Fruit fly (Drosophila melanogaster) whole organism, prepupa: ENCODE measurements around the gene Dcps.

Experiments
- Blimp-1 ChIP-seq: fragments of 200-800 bp; sonication (Bioruptor generic); optimal IDR thresholded peaks from 3 replicates; lab custom pipeline; 2017; ENCODE audit warnings: missing biosample characterization, missing genetic modification characterization, mild to moderate bottlenecking, moderate library complexity, missing genetic modification reagents
- CG10631 ChIP-seq: fragments of 200-800 bp; sonication (Bioruptor generic); optimal IDR thresholded peaks from 2 replicates; lab custom pipeline; 2016; ENCODE audit warnings: missing biosample characterization, missing genetic modification characterization
- CG10669 ChIP-seq: fragments of 200-800 bp; sonication (Bioruptor generic); optimal IDR thresholded peaks from 3 replicates; lab custom pipeline; 2018; ENCODE audit warnings: missing biosample characterization, mild to moderate bottlenecking, missing genetic modification characterization, moderate library complexity
- CG11762 ChIP-seq: fragments of 200-800 bp; sonication (Bioruptor generic); optimal IDR thresholded peaks from 3 replicates; lab custom pipeline; 2016; ENCODE audit warnings: missing biosample characterization, missing genetic modification characterization; ENCODE audit not compliant: insufficient read depth
- CG11902 ChIP-seq: fragments of 200-800 bp; sonication (Bioruptor generic); optimal IDR thresholded peaks from 3 replicates; lab custom pipeline; 2016; ENCODE audit warnings: missing biosample characterization, missing genetic modification characterization
- CG16779 ChIP-seq: fragments of 200-800 bp; sonication (Bioruptor generic); optimal IDR thresholded peaks from 3 replicates; lab custom pipeline; 2017; ENCODE audit warnings: missing biosample characterization, mild to moderate bottlenecking, missing genetic modification characterization
- CG3032 ChIP-seq: fragments of 200-800 bp; optimal IDR thresholded peaks from 2 replicates; lab custom pipeline; 2019; ENCODE audit warnings: missing biosample characterization, mild to moderate bottlenecking, missing genetic modification characterization, moderate library complexity
- CG31627 ChIP-seq: fragments of 200-800 bp; sonication (Bioruptor generic); optimal IDR thresholded peaks from 3 replicates; lab custom pipeline; 2016; ENCODE audit warnings: missing biosample characterization, missing genetic modification characterization
- CG34406 ChIP-seq: fragments of 200-800 bp; sonication (Bioruptor generic); optimal IDR thresholded peaks from 3 replicates; lab custom pipeline; 2016; ENCODE audit warnings: missing biosample characterization, missing genetic modification characterization
- CG4318 ChIP-seq: fragments of 200-800 bp; sonication (Bioruptor generic); optimal IDR thresholded peaks from 3 replicates; lab custom pipeline; 2017; ENCODE audit warnings: missing biosample characterization, mild to moderate bottlenecking, missing genetic modification characterization
- CG6163 ChIP-seq: fragments of 200-800 bp; sonication (Bioruptor generic); IDR thresholded peaks from 3 replicates; pipeline ENCODE4 v1.3.6; 2022; ENCODE audit warnings: missing biosample characterization, missing genetic modification characterization
- CG6276 ChIP-seq: fragments of 200-800 bp; sonication (Bioruptor generic); optimal IDR thresholded peaks from 2 replicates; lab custom pipeline; 2017; ENCODE audit warnings: missing biosample characterization, mild to moderate bottlenecking, missing genetic modification characterization
- CG6792 ChIP-seq: fragments of 200-800 bp; sonication (Bioruptor generic); optimal IDR thresholded peaks from 3 replicates; lab custom pipeline; 2016; ENCODE audit warnings: missing biosample characterization, missing genetic modification characterization
- CG6808 ChIP-seq: fragments of 200-800 bp; sonication (Bioruptor generic); optimal IDR thresholded peaks from 3 replicates; lab custom pipeline; 2017; ENCODE audit warnings: missing biosample characterization, missing genetic modification characterization, mild to moderate bottlenecking, moderate library complexity, missing genetic modification reagents
- CG6854 ChIP-seq: fragments of 200-800 bp; sonication (Bioruptor generic); optimal IDR thresholded peaks from 2 replicates; lab custom pipeline; 2017; ENCODE audit warnings: missing biosample characterization, mild to moderate bottlenecking, missing genetic modification characterization
- CG7368 ChIP-seq: fragments of 200-800 bp; sonication (Bioruptor generic); optimal IDR thresholded peaks from 3 replicates; lab custom pipeline; 2016; ENCODE audit warnings: missing biosample characterization, missing genetic modification characterization
- CG8119 ChIP-seq: fragments of 200-800 bp; sonication (Bioruptor generic); IDR thresholded peaks from 3 replicates; pipeline ENCODE4 v1.3.6; 2022; ENCODE audit warnings: missing biosample characterization, missing genetic modification characterization
- CG8632 ChIP-seq: fragments of 200-800 bp; sonication (Bioruptor generic); optimal IDR thresholded peaks from 3 replicates; lab custom pipeline; 2016; ENCODE audit warnings: missing biosample characterization, missing genetic modification characterization
- CG9139 ChIP-seq: fragments of 200-800 bp; sonication (Bioruptor generic); optimal IDR thresholded peaks from 3 replicates; lab custom pipeline; 2017; ENCODE audit warnings: missing biosample characterization, mild to moderate bottlenecking, missing genetic modification characterization
- Eip75B ChIP-seq: fragments of 200-800 bp; sonication (Bioruptor generic); optimal IDR thresholded peaks from 3 replicates; lab custom pipeline; 2016; ENCODE audit warnings: missing biosample characterization, missing genetic modification characterization
- Ets96B ChIP-seq: fragments of 200-800 bp; optimal IDR thresholded peaks from 2 replicates; lab custom pipeline; 2019; ENCODE audit warnings: missing biosample characterization, mild to moderate bottlenecking, missing genetic modification characterization, moderate library complexity
- Hr4 ChIP-seq: fragments of 200-800 bp; sonication (Bioruptor generic); optimal IDR thresholded peaks from 3 replicates; lab custom pipeline; 2016; ENCODE audit warnings: missing biosample characterization, missing genetic modification characterization
- Met ChIP-seq: fragments of 200-800 bp; sonication (Bioruptor generic); optimal IDR thresholded peaks from 3 replicates; lab custom pipeline; 2016; ENCODE audit warnings: missing biosample characterization, missing genetic modification characterization
- OdsH ChIP-seq: fragments of 200-800 bp; sonication (Bioruptor generic); optimal IDR thresholded peaks from 3 replicates; lab custom pipeline; 2016; ENCODE audit warnings: missing biosample characterization, missing genetic modification characterization
- Smox ChIP-seq: fragments of 200-800 bp; sonication (Bioruptor generic); optimal IDR thresholded peaks from 3 replicates; lab custom pipeline; 2016; ENCODE audit warnings: missing biosample characterization, missing genetic modification characterization
- Sox102F ChIP-seq: fragments of 200-800 bp; sonication (Bioruptor generic); optimal IDR thresholded peaks from 2 replicates; lab custom pipeline; 2016; ENCODE audit warnings: missing biosample characterization, mild to moderate bottlenecking, missing genetic modification characterization
- Sox14 ChIP-seq: fragments of 200-800 bp; sonication (Bioruptor generic); optimal IDR thresholded peaks from 3 replicates; lab custom pipeline; 2016; ENCODE audit warnings: missing biosample characterization, missing genetic modification characterization
- Sox15 ChIP-seq: fragments of 200-800 bp; sonication (Bioruptor generic); optimal IDR thresholded peaks from 3 replicates; lab custom pipeline; 2016; ENCODE audit warnings: missing biosample characterization, missing genetic modification characterization
- cyc ChIP-seq: fragments of 200-800 bp; sonication (Bioruptor generic); optimal IDR thresholded peaks from 3 replicates; lab custom pipeline; 2016; ENCODE audit warnings: missing biosample characterization, missing genetic modification characterization
- dsx ChIP-seq: fragments of 200-800 bp; optimal IDR thresholded peaks from 3 replicates; lab custom pipeline; 2019; ENCODE audit warnings: missing biosample characterization, mild to moderate bottlenecking, missing genetic modification characterization, moderate library complexity; ENCODE audit not compliant: poor library complexity, severe bottlenecking
- eg ChIP-seq: fragments of 200-800 bp; sonication (Bioruptor generic); IDR thresholded peaks from 3 replicates; pipeline ENCODE4 v1.3.6; 2022; ENCODE audit warnings: missing biosample characterization, missing genetic modification characterization
- esn ChIP-seq: fragments of 200-800 bp; sonication (Bioruptor generic); optimal IDR thresholded peaks from 2 replicates; lab custom pipeline; 2016; ENCODE audit warnings: missing biosample characterization, mild to moderate bottlenecking, missing genetic modification characterization, moderate library complexity
- fkh ChIP-seq: fragments of 200-800 bp; sonication (Bioruptor generic); optimal IDR thresholded peaks from 3 replicates; lab custom pipeline; 2017; ENCODE audit warnings: missing biosample characterization, mild to moderate bottlenecking, missing genetic modification characterization, moderate library complexity
- lz ChIP-seq: fragments of 200-800 bp; sonication (Bioruptor generic); optimal IDR thresholded peaks from 3 replicates; lab custom pipeline; 2016; ENCODE audit warnings: missing biosample characterization, missing genetic modification characterization
- net ChIP-seq: fragments of 200-800 bp; sonication (Bioruptor generic); optimal IDR thresholded peaks from 3 replicates; lab custom pipeline; 2016; ENCODE audit warnings: missing biosample characterization, missing genetic modification characterization
- salr ChIP-seq, 2 experiments: fragments of 200-800 bp; sonication (Bioruptor generic); optimal IDR thresholded peaks; 3 replicates each; lab custom pipeline; 2016 to 2018; ENCODE audit warnings: missing biosample characterization in 2 of 2, missing genetic modification characterization in 2 of 2, mild to moderate bottlenecking in 1 of 2
- ss ChIP-seq, 2 experiments: fragments of 200-800 bp; sonication (Bioruptor generic); optimal IDR thresholded peaks; 2 replicates in 1 of 2; 3 replicates in 1 of 2; lab custom pipeline; 2017 to 2018; ENCODE audit warnings: mild to moderate bottlenecking in 2 of 2, missing biosample characterization in 2 of 2, missing genetic modification characterization in 2 of 2, moderate library complexity in 1 of 2
- svp ChIP-seq: fragments of 200-800 bp; sonication (Bioruptor generic); peaks from one replicate; lab custom pipeline; 2016; ENCODE audit warnings: missing biosample characterization, missing genetic modification characterization

Gene Dcps

DNA sequence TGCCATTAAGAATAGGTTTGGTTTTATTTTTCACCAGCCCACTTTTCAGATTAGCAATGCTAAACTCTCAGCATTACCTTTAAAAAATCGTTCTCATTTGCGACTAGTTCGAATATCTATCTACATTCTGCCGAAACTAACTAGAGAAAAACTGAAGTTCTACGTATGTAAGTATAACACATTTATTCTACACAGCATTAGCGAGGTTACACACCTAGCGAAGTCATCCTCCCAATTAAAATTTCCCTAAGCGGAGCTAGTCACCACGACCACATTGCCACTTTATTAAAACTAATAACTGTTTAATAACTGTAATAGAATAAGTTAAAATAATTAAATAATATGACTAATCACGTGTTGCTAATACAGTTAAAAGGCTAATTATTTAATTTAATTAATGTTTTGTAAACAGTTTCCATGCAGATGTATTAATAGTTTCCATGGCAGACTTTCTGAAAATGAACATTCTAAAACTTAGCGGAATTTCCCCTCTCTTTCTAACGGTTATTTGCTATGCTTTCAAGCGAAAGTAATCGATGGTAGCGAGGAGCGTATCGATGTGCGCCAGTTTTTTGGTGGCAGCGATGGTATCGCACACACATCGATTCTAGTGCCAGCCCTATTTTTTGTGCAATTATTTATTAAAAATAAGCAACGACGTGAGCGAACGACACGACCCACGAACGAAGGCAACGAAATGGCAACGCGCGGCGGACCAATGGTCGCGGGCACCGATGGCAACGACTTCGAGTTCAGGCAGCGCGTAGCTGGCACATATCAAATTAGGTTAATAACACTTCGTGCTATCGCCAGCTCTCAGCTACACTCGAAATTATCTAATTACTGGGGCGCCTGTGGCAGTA, 24.4 kb upstream of the Dcps start, which contains the start of gene jagn (continued):
- TF ChIP-seq ss (GFP tag; optimal IDR thresholded peaks at IDR 0.05; lab: Kevin White, UChicago) (no peak), net (GFP tag; lab: Kevin White, UChicago) (no peak), Hr4 (GFP tag; lab: Kevin White, UChicago) (peak; percentile 30), Eip75B (GFP tag; lab: Kevin White, UChicago) (peak; percentile 40), CG11762 (GFP tag; lab: Kevin White, UChicago) (no peak), CG6808 (no peak), CG10669 (GFP tag; lab: Kevin White, UChicago) (no peak), dsx (GFP tag; lab: Kevin White, UChicago) (no peak), Blimp-1 (GFP tag; lab: Kevin White, UChicago) (peak; percentile 18), CG6792 (GFP tag; lab: Kevin White, UChicago) (no peak), CG9139 (GFP tag; lab: Kevin White, UChicago) (no peak), CG4318 (GFP tag; lab: Kevin White, UChicago) (no peak)
- TF ChIP-seq, all 60 proteins: peak for 25

DNA sequence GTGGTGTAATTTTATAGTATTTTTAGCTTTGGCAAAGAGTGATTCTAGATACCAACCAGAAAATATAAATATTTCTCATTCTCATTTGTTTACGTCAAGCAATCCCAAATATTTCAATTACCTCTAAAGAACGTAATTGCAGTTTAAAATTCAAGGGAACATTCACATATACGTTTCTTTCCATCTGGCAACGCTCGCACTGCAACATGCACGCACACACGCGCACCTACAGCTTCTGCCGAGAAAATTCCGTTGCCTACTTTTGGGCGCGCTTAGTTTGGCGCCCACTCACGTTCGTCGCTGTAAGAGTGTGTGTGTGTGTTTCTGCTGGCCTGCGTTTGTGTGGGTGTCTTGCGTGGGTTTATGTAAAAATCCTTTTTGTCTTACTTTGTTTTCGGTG, 17.9 kb upstream of the Dcps start:
- TF ChIP-seq CG6854 (GFP tag; lab: Kevin White, UChicago) (no peak), CG31627 (no peak), Sox102F (no peak), Sox15 (GFP tag; lab: Kevin White, UChicago) (no peak), salr (GFP tag; optimal IDR thresholded peaks at IDR 0.05; lab: Kevin White, UChicago) (no peak), svp (peak; percentile 20)
- TF ChIP-seq, all 60 proteins: peak for 1

DNA sequence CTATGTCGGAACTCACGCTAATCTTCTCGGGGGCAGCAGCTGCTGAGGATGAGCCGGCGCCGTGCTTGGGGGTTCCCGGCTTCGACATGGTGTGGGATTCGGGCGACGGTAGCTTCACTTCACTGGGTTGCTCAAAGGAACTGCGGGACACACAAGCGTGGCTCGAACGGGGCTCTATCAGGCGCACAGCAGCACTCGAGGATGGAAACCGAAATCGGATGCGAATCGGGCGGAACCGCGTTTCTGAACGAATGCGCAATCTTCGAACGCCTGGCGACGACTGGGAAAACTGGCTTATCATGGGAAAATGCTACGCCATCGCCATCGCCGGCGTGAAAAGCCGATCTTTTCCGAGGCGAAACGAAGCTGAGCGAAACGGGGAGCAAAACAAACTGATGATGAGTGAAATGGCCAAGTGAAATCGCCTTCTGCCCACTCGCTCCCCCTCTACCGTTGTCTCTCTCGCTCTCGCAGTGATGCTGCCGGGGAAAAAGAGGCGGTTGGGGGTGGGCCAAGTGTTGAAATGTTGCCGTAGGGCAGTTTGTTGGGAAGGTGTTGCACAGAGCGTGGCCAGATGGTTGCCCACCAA, 17.1 kb upstream of the Dcps start:
- TF ChIP-seq eg (0 out of 3 replicates have a peak, but pooled peaks have one; percentile 21), Sox15 (GFP tag; lab: Kevin White, UChicago) (no peak)

dm6 chr3R:5760980-5761379, 6.4 kb upstream of the Dcps start:
- no peak for TF ChIP-seq ss (GFP tag; optimal IDR thresholded peaks at IDR 0.05; lab: Kevin White, UChicago)
- peak; percentile 55 for TF ChIP-seq fkh (GFP tag; lab: Kevin White, UChicago)

DNA sequence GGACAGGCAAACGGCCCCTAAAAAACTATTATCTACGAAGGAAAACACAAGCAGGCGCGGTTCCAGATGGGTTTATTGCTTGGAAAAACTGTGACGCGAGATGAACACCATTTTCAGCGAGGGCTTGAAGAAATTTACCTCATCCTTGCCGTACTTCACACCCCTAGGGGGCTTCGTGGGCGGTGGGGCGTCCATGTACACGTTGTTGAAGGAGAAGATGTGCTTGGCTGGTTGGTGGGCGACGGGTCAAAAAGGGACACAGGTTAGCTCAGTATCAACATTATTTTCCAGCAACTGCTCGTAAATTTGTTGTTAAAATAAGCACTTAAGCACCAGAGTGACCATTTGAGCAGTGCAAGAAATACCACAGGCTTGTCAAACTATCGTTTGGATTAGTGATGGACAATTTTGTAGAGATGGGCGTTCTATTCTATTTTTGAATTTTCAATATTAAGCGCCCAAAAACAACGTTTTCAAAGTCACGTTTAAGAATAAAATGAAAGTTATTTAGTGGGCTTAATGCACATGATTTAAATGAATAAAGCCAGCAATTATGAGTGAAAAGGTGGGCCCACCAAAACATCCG, 4.1 kb upstream of the Dcps start, which contains the start of gene Sec8:
TSS of gene Sec8 (minus strand) at position 374 of the 586 bp plus-strand sequence.
- TF ChIP-seq CG3032 (tag; lab: Kevin White, UChicago) (no peak), svp (no peak), CG11762 (GFP tag; lab: Kevin White, UChicago) (no peak), Met (GFP tag; lab: Kevin White, UChicago) (no peak), CG11902 (GFP tag; lab: Kevin White, UChicago) (no peak), OdsH (GFP tag; lab: Kevin White, UChicago) (no peak), ss (GFP tag; optimal IDR thresholded peaks at IDR 0.05; lab: Kevin White, UChicago) (no peak), CG16779 (no peak), CG8119 (no peak), CG4318 (GFP tag; lab: Kevin White, UChicago) (no peak), cyc (peak; percentile 23), CG10631 (GFP tag; lab: Kevin White, UChicago) (no peak), Sox14 (GFP tag; lab: Kevin White, UChicago) (peak; percentile 45), esn (peak; percentile 56), CG34406 (GFP tag; lab: Kevin White, UChicago) (no peak), CG6163 (GFP tag; lab: Robert Waterston, UW) (no peak), salr (GFP tag; optimal IDR thresholded peaks at IDR 0.05; lab: Kevin White, UChicago) (no peak), Smox (GFP tag; lab: Kevin White, UChicago) (no peak), CG8632 (no peak), eg (no peak), CG6792 (GFP tag; lab: Kevin White, UChicago) (no peak), Ets96B (tag; lab: Kevin White, UChicago) (no peak), CG7368 (GFP tag; lab: Kevin White, UChicago) (no peak), lz (GFP tag; lab: Kevin White, UChicago) (peak; percentile 34), Sox15 (GFP tag; lab: Kevin White, UChicago) (no peak), CG31627 (peak; percentile 32), dsx (GFP tag; lab: Kevin White, UChicago) (no peak), CG6276 (GFP tag; lab: Kevin White, UChicago) (no peak)
